Worm (Caenorhabditis elegans) whole organism, L1 larva: Measurements from ENCODE around the gene ins-19.

Experiments
- C16A3.4 ChIP-seq: fragments of 150-350 bp; optimal IDR thresholded peaks from 2 replicates; lab custom pipeline; 2014; ENCODE audit warnings: missing biosample characterization, missing genetic modification characterization
- C34B4.2 ChIP-seq: sonication (generic microtip); optimal IDR thresholded peaks from 2 replicates; lab custom pipeline; 2017; ENCODE audit warnings: mild to moderate bottlenecking, missing genetic modification characterization, missing compliant biosample characterization
- F16B12.6 ChIP-seq: fragments of 150-350 bp; optimal IDR thresholded peaks from 2 replicates; lab custom pipeline; 2014; ENCODE audit warnings: missing biosample characterization, missing genetic modification characterization
- Y116A8C.19 ChIP-seq: sonication (generic microtip); optimal IDR thresholded peaks from 2 replicates; lab custom pipeline; 2016; ENCODE audit warnings: missing compliant biosample characterization, missing genetic modification characterization, borderline replicate concordance
- alr-1 ChIP-seq: fragments of 200-800 bp; sonication (Bioruptor generic); optimal IDR thresholded peaks from 2 replicates; lab custom pipeline; 2018; ENCODE audit warnings: borderline replicate concordance, mild to moderate bottlenecking, missing genetic modification characterization, missing compliant biosample characterization
- blmp-1 ChIP-seq: fragments of 150-350 bp; optimal IDR thresholded peaks from 2 replicates; lab custom pipeline; 2014; ENCODE audit warnings: missing biosample characterization, missing genetic modification characterization
- ceh-63 ChIP-seq: fragments of 200-800 bp; sonication (Bioruptor generic); optimal IDR thresholded peaks from 2 replicates; lab custom pipeline; 2018; ENCODE audit warnings: mild to moderate bottlenecking, missing genetic modification characterization, missing compliant biosample characterization
- ceh-8 ChIP-seq: fragments of 200-800 bp; sonication (Bioruptor generic); optimal IDR thresholded peaks from 2 replicates; lab custom pipeline; 2018; ENCODE audit warnings: mild to moderate bottlenecking, missing genetic modification characterization, moderate library complexity, missing compliant biosample characterization
- ceh-88 ChIP-seq: fragments of 200-800 bp; sonication (Bioruptor generic); IDR thresholded peaks from 2 replicates; pipeline ENCODE4 v1.3.6; 2022; ENCODE audit warnings: missing genetic modification characterization, missing compliant biosample characterization
- ceh-90 ChIP-seq: sonication (generic microtip); optimal IDR thresholded peaks from 2 replicates; lab custom pipeline; 2016; ENCODE audit warnings: missing genetic modification characterization, missing compliant biosample characterization
- ces-1 ChIP-seq: fragments of 150-350 bp; optimal IDR thresholded peaks from 2 replicates; lab custom pipeline; 2014; ENCODE audit warnings: missing biosample characterization, missing genetic modification reagents, missing genetic modification characterization
- dsc-1 ChIP-seq: sonication (generic microtip); optimal IDR thresholded peaks from 2 replicates; lab custom pipeline; 2016; ENCODE audit warnings: mild to moderate bottlenecking, missing genetic modification characterization, missing compliant biosample characterization
- efl-3 ChIP-seq: fragments of 200-800 bp; sonication (Bioruptor generic); optimal IDR thresholded peaks from 2 replicates; lab custom pipeline; 2018; ENCODE audit warnings: mild to moderate bottlenecking, missing genetic modification characterization, missing compliant biosample characterization
- egl-13 ChIP-seq: sonication (generic microtip); optimal IDR thresholded peaks from 2 replicates; lab custom pipeline; 2016; ENCODE audit warnings: missing genotype, missing genetic modification reagents, missing genetic modification characterization, missing compliant biosample characterization
- elt-3 ChIP-seq, 6 experiments: fragments of 150-350 bp in 1 of 6; sonication (generic microtip); optimal IDR thresholded peaks; 2 replicates each; lab custom pipeline; 2017 to 2018; ENCODE audit warnings: missing biosample characterization in 6 of 6, missing genetic modification characterization in 6 of 6, inconsistent platforms in 1 of 6
- hlh-4 ChIP-seq: sonication (generic microtip); optimal IDR thresholded peaks from 2 replicates; lab custom pipeline; 2016; ENCODE audit warnings: mild to moderate bottlenecking, missing genetic modification characterization, missing compliant biosample characterization
- irx-1 ChIP-seq: sonication (generic microtip); optimal IDR thresholded peaks from 2 replicates; lab custom pipeline; 2016; ENCODE audit warnings: missing genetic modification characterization, missing compliant biosample characterization
- isw-1 ChIP-seq: fragments of 200-800 bp; sonication (Bioruptor generic); IDR thresholded peaks from 2 replicates; pipeline ENCODE4 v1.3.6; 2022; ENCODE audit warnings: missing genetic modification characterization, missing compliant biosample characterization
- lin-13 ChIP-seq: fragments of 150-350 bp; optimal IDR thresholded peaks from 2 replicates; lab custom pipeline; 2014; ENCODE audit warnings: missing biosample characterization, missing genetic modification reagents, missing genetic modification characterization
- lin-14 ChIP-seq: fragments of 200-800 bp; sonication (Bioruptor generic); optimal IDR thresholded peaks from 2 replicates; lab custom pipeline; 2018; ENCODE audit warnings: mild to moderate bottlenecking, missing genetic modification characterization, moderate library complexity, missing compliant biosample characterization
- lin-15B ChIP-seq: fragments of 150-350 bp; sonication (generic microtip); optimal IDR thresholded peaks from 3 replicates; lab custom pipeline; 2014; ENCODE audit warnings: missing biosample characterization, missing genetic modification characterization
- lir-3 ChIP-seq: sonication (generic microtip); optimal IDR thresholded peaks from 2 replicates; lab custom pipeline; 2016; ENCODE audit warnings: mild to moderate bottlenecking, missing genetic modification characterization, moderate library complexity, missing compliant biosample characterization; ENCODE audit not compliant: poor library complexity
- mdl-1 ChIP-seq, 2 experiments: fragments of 150-350 bp; optimal IDR thresholded peaks; 2 replicates each; lab custom pipeline; 2014 to 2017; ENCODE audit warnings: missing biosample characterization in 2 of 2, missing genetic modification characterization in 2 of 2, inconsistent platforms in 1 of 2
- mef-2 ChIP-seq: fragments of 150-350 bp; optimal IDR thresholded peaks from 2 replicates; lab custom pipeline; 2014; ENCODE audit warnings: missing biosample characterization, missing genetic modification characterization
- nhr-11 ChIP-seq: fragments of 150-350 bp; optimal IDR thresholded peaks from 2 replicates; lab custom pipeline; 2014; ENCODE audit warnings: missing biosample characterization, missing genetic modification characterization
- nhr-20 ChIP-seq: sonication (generic microtip); optimal IDR thresholded peaks from 2 replicates; lab custom pipeline; 2016; ENCODE audit warnings: mild to moderate bottlenecking, missing genetic modification characterization, missing compliant biosample characterization
- nhr-84 ChIP-seq: sonication (generic microtip); optimal IDR thresholded peaks from 2 replicates; lab custom pipeline; 2017; ENCODE audit warnings: missing biosample characterization, missing genetic modification characterization
- nhr-90 ChIP-seq: sonication (generic microtip); optimal IDR thresholded peaks from 2 replicates; lab custom pipeline; 2016; ENCODE audit warnings: mild to moderate bottlenecking, missing genetic modification characterization, missing compliant biosample characterization; ENCODE audit not compliant: poor library complexity
- pax-3 ChIP-seq: fragments of 200-800 bp; sonication (Bioruptor generic); optimal IDR thresholded peaks from 2 replicates; lab custom pipeline; 2018; ENCODE audit warnings: mild to moderate bottlenecking, missing genetic modification characterization, moderate library complexity, missing compliant biosample characterization
- pqm-1 ChIP-seq: sonication (generic microtip); optimal IDR thresholded peaks from 3 replicates; lab custom pipeline; 2017; ENCODE audit warnings: missing biosample characterization, missing genetic modification characterization
- skn-1 ChIP-seq: fragments of 150-350 bp; optimal IDR thresholded peaks from 2 replicates; lab custom pipeline; 2014; ENCODE audit warnings: missing biosample characterization, missing genetic modification characterization
- snpc-4 ChIP-seq: fragments of 150-350 bp; optimal IDR thresholded peaks from 2 replicates; lab custom pipeline; 2014; ENCODE audit warnings: missing biosample characterization, missing genetic modification characterization
- sptf-1 ChIP-seq: fragments of 150-350 bp; optimal IDR thresholded peaks from 2 replicates; lab custom pipeline; 2014; ENCODE audit warnings: missing biosample characterization, missing genetic modification characterization
- tlp-1 ChIP-seq: fragments of 150-350 bp; optimal IDR thresholded peaks from 2 replicates; lab custom pipeline; 2014; ENCODE audit warnings: missing biosample characterization, missing genetic modification characterization
- unc-130 ChIP-seq: fragments of 150-350 bp; optimal IDR thresholded peaks from 2 replicates; lab custom pipeline; 2017; ENCODE audit warnings: missing biosample characterization, missing genetic modification characterization, inconsistent platforms
- unc-62 ChIP-seq: fragments of 150-350 bp; optimal IDR thresholded peaks from 2 replicates; lab custom pipeline; 2014; ENCODE audit warnings: missing biosample characterization, missing genetic modification reagents, missing genetic modification characterization
- xbp-1 ChIP-seq: sonication (generic microtip); optimal IDR thresholded peaks from 2 replicates; lab custom pipeline; 2016; ENCODE audit warnings: missing genetic modification characterization, missing compliant biosample characterization
- zip-4 ChIP-seq: fragments of 200-800 bp; sonication (Bioruptor generic); optimal IDR thresholded peaks from 2 replicates; lab custom pipeline; 2018; ENCODE audit warnings: mild to moderate bottlenecking, missing genetic modification characterization, moderate library complexity, missing compliant biosample characterization
- ztf-4 ChIP-seq: fragments of 150-350 bp; optimal IDR thresholded peaks from 2 replicates; lab custom pipeline; 2014; ENCODE audit warnings: missing biosample characterization, missing genetic modification characterization

The ins-19 gene

DNA sequence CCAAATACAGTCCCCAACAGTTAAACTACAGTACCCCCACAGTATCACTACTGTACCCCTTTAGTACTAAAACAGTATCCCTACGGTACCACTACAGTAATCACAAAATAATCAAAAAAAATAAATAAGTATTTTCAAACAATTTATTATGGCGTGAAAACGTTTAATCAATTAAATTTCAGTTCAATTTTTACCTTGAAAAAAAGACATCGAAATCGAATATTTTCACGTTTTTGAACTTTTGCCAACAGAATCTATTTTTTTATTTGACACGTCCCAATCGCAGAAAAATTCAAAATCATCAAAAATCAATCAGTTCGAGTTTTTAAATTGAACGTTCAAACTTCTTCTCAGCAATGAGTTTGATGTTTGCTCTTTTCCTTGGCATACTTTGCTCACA, 12.3 kb downstream of the ins-19 start, which contains the start of gene clec-123:
TSS of gene clec-123 (plus strand) at position 301 of the 400 bp plus-strand sequence.
- TF ChIP-seq unc-130 (tag; lab: Kevin White, UChicago) = no peak
- no peak for TF ChIP-seq sptf-1 (tag; lab: Kevin White, UChicago)
- TF ChIP-seq efl-3 (GFP tag; lab: Kevin White, UChicago) = no peak
- no peak for TF ChIP-seq ceh-88 (GFP tag; lab: Robert Waterston, UW)
- no peak for TF ChIP-seq skn-1

DNA sequence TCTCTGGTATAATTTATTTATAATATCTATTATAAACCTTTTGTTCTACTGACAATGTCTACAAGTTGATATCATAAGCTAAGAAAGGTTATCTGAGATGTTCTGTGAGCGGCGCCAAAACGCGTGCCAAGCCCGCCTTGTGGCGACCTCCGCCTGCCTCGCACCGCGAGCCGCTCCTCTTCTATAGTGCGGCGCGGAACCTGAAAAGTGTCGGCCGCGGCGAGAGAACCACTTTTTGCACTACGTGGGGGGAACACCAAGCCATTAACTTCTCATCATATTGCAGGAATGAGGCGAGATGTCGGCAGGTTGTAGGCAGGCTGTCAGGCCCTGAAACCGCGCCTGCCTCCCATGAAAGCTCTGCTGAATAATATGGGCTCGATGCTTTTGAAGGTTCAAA, 13.0 kb downstream of the ins-19 start:
- TF ChIP-seq lin-13 (GFP tag; lab: Kevin White, UChicago) (no peak), snpc-4 (tag; lab: Kevin White, UChicago) (peak; percentile 45)

DNA sequence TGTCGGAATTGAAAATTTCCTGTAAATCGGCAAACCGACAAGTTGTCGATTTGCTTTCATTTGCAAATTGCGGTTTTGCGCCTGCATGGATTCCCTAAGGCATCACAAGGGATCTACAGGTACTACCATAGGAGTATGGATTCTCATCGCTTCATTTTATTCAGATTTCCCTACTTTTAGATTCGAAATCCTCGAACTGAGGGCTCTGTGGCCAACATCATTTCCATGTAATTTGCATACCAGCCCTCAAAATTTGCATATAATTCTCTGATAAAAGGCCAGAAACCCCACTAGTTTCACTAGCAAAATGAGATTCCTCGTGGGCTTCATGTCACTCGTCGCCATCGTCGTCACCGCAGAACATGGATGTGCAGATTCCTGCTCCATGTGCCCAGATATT, 13.9 kb downstream of the ins-19 start, which contains the start of gene Y25C1A.2:
TSS of gene Y25C1A.2 (plus strand) at position 301 of the 400 bp plus-strand sequence.
- TF ChIP-seq ceh-8 (GFP tag; lab: Kevin White, UChicago) (no peak), tlp-1 (no peak), lir-3 (tag; lab: Kevin White, UChicago) (no peak), zip-4 (GFP tag; lab: Kevin White, UChicago) (no peak), C16A3.4 (tag; lab: Kevin White, UChicago) (no peak), C34B4.2 (tag; lab: Kevin White, UChicago) (no peak), mef-2 (tag; lab: Kevin White, UChicago) (no peak)

DNA sequence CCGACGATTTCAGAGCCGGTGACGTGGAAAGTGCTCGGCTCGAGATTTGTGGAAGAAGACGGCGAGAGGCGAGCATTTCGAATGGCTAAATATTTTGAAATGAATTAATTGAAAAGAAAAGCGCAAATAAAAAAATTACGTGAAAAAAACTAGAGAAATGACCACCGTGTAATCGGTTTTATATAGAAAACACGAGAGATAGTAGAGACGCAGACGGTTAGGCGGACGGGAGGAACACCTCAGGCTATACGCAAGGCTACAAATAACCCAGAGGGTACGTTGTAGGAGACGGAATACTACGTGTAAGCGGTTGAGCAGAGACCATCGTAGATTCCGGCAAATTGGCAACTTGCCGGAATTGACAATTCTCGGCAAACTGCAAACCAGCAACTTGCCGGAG, 15.1 kb downstream of the ins-19 start, which contains the start of gene Y25C1A.13:
TSS of gene Y25C1A.13 (minus strand) at position 101 of the 400 bp plus-strand sequence.
- no peak for TF ChIP-seq sptf-1 (tag; lab: Kevin White, UChicago)
- no peak for TF ChIP-seq pax-3 (tag; lab: Kevin White, UChicago)
- TF ChIP-seq lin-15B (tag; lab: Kevin White, UChicago) = no peak
- TF ChIP-seq lin-14 = peak; percentile 40
- TF ChIP-seq skn-1 = no peak
- no peak for TF ChIP-seq ces-1
- TF ChIP-seq tlp-1 = no peak
- no peak for TF ChIP-seq egl-13 (tag; lab: Kevin White, UChicago)
- TF ChIP-seq, all 84 proteins: peak for 1

DNA sequence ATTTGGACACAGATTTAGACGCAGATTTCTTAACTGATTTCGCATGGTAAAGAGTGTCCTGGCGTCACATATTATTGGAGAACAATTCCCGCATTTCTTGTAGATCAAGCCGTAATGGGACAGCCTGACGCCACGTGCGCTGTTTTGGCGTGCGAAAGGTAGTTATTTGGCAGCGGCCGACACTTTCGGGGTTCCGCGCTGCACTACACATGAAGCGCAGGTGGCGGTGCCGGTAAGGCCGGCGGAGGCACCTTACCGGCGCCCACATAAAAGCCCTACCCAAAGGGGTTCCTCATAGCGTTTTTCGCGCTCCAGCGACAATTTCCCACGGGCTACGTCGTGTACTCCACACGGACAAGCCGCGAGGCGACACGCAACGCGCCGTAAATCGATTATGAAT, 16.1 kb downstream of the ins-19 start:
- TF ChIP-seq nhr-90 (no peak), irx-1 (no peak), C34B4.2 (tag; lab: Kevin White, UChicago) (no peak), isw-1 (GFP tag; lab: Robert Waterston, UW) (no peak), ztf-4 (tag; lab: Kevin White, UChicago) (no peak), hlh-4 (tag; lab: Kevin White, UChicago) (no peak), skn-1 (no peak), pqm-1 (tag; lab: Kevin White, UChicago) (no peak), ceh-8 (GFP tag; lab: Kevin White, UChicago) (no peak), ceh-90 (no peak), unc-130 (tag; lab: Kevin White, UChicago) (no peak)
- TF ChIP-seq, all 84 proteins: peak for 0

DNA sequence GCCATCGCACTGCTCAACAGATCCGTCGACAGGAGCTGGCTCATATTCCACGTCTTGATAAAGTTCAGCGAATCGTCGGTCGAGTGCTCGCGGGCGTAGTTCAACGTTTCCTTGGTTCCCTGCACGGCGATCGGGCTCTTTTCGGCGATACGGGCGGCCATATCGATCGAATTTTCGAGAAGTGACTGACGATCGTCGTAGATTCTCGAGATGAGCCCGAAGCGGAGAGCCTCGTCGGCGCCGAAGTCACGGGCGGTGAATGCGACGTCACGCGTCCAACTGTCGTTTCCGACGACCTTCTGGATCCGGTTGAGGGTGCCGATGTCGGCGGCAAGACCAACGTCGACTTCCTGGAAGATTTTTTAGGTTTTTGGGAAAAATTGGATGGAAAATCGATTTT, 16.7 kb downstream of the ins-19 start:
- TF ChIP-seq ceh-63 (GFP tag; lab: Kevin White, UChicago) (no peak), blmp-1 (no peak), ceh-90 (no peak), dsc-1 (tag; lab: Kevin White, UChicago) (no peak), unc-62 (GFP tag; lab: Kevin White, UChicago) (no peak), nhr-84 (tag; lab: Kevin White, UChicago) (no peak), C34B4.2 (tag; lab: Kevin White, UChicago) (no peak), mdl-1 (tag; optimal IDR thresholded peaks at IDR 0.05; lab: Kevin White, UChicago) (no peak), nhr-20 (tag; lab: Kevin White, UChicago) (no peak), hlh-4 (tag; lab: Kevin White, UChicago) (no peak), elt-3 (tag; optimal IDR thresholded peaks at IDR 0.05; lab: Kevin White, UChicago) (no peak), xbp-1 (tag; lab: Kevin White, UChicago) (no peak), F16B12.6 (tag; lab: Kevin White, UChicago) (no peak), alr-1 (tag; lab: Kevin White, UChicago) (no peak), nhr-11 (tag; lab: Kevin White, UChicago) (no peak), Y116A8C.19 (no peak), nhr-90 (no peak)
